Worm (Caenorhabditis elegans) whole organism, L4 larva: ENCODE data around the gene F13B6.1.

Experiments used
- D1046.2 ChIP-seq: fragments of 200-800 bp; sonication (Bioruptor generic); IDR thresholded peaks from 2 replicates; pipeline ENCODE4 v1.3.6; 2022; ENCODE audit warnings: missing genetic modification characterization, missing compliant biosample characterization
- F10B5.3 ChIP-seq: sonication (generic microtip); optimal IDR thresholded peaks from 2 replicates; lab custom pipeline; 2016; ENCODE audit warnings: mild to moderate bottlenecking, missing genetic modification characterization, missing compliant biosample characterization
- F44E2.7 ChIP-seq: fragments of 200-800 bp; sonication (Bioruptor generic); IDR thresholded peaks from 2 replicates; pipeline ENCODE4 v2.1.2; 2022; ENCODE audit warnings: missing genetic modification characterization, missing compliant biosample characterization
- R02D3.7 ChIP-seq: fragments of 150-350 bp; sonication (generic microtip); optimal IDR thresholded peaks from 3 replicates; lab custom pipeline; 2014; ENCODE audit warnings: missing biosample characterization, missing genetic modification characterization
- Y5F2A.4 ChIP-seq: fragments of 200-800 bp; sonication (Bioruptor generic); optimal IDR thresholded peaks from 2 replicates; lab custom pipeline; 2018; ENCODE audit warnings: mild to moderate bottlenecking, missing genetic modification characterization, missing compliant biosample characterization
- Y75B8A.6 ChIP-seq: fragments of 200-800 bp; sonication (Bioruptor generic); IDR thresholded peaks from 2 replicates; pipeline ENCODE4 v1.3.6; 2022; ENCODE audit warnings: missing genetic modification reagents, missing genetic modification characterization, missing compliant biosample characterization
- aly-2 ChIP-seq: sonication (generic microtip); optimal IDR thresholded peaks from 2 replicates; lab custom pipeline; 2018; ENCODE audit warnings: missing biosample characterization, missing genetic modification characterization
- ceh-20 ChIP-seq: fragments of 200-800 bp; sonication (Bioruptor generic); IDR thresholded peaks from 2 replicates; pipeline ENCODE4 v1.3.6; 2022; ENCODE audit warnings: missing genetic modification reagents, missing genetic modification characterization, missing compliant biosample characterization
- ceh-44 ChIP-seq: fragments of 200-800 bp; sonication (Bioruptor generic); IDR thresholded peaks from 2 replicates; pipeline ENCODE4 v1.3.6; 2022; ENCODE audit warnings: missing genetic modification reagents, missing genetic modification characterization, missing compliant biosample characterization
- ceh-82 ChIP-seq: sonication (generic microtip); optimal IDR thresholded peaks from 2 replicates; lab custom pipeline; 2017; ENCODE audit warnings: missing biosample characterization, missing genetic modification characterization
- ces-1 ChIP-seq: fragments of 150-350 bp; sonication (generic microtip); optimal IDR thresholded peaks from 4 replicates; lab custom pipeline; 2014; ENCODE audit warnings: missing biosample characterization, missing genetic modification reagents, missing genetic modification characterization
- ctbp-1 ChIP-seq: fragments of 200-800 bp; sonication (Bioruptor generic); IDR thresholded peaks from 2 replicates; pipeline ENCODE4 v1.3.6; 2022; ENCODE audit warnings: missing genetic modification reagents, missing genetic modification characterization, missing compliant biosample characterization
- daf-12 ChIP-seq: fragments of 150-350 bp; optimal IDR thresholded peaks from 2 replicates; lab custom pipeline; 2014; ENCODE audit warnings: missing biosample characterization, missing genetic modification reagents, missing genetic modification characterization
- daf-8 ChIP-seq: fragments of 200-800 bp; sonication (Bioruptor generic); IDR thresholded peaks from 2 replicates; pipeline ENCODE4 v1.3.6; 2022; ENCODE audit warnings: missing genetic modification characterization, missing compliant biosample characterization
- dmd-6 ChIP-seq: fragments of 200-800 bp; sonication (Bioruptor generic); IDR thresholded peaks from 2 replicates; pipeline ENCODE4 v1.3.6; 2022; ENCODE audit warnings: missing genetic modification reagents, missing genetic modification characterization, missing compliant biosample characterization
- dmd-8 ChIP-seq: fragments of 200-800 bp; sonication (Bioruptor generic); IDR thresholded peaks from 2 replicates; pipeline ENCODE4 v1.3.6; 2022; ENCODE audit warnings: missing genetic modification characterization, missing compliant biosample characterization
- dpl-1 ChIP-seq: fragments of 150-350 bp; optimal IDR thresholded peaks from 2 replicates; lab custom pipeline; 2014; ENCODE audit warnings: missing biosample characterization, missing genetic modification reagents, missing genetic modification characterization
- dve-1 ChIP-seq: sonication (generic microtip); optimal IDR thresholded peaks from 2 replicates; lab custom pipeline; 2017; ENCODE audit warnings: antibody characterized with exemption, mild to moderate bottlenecking, missing genetic modification characterization, missing compliant biosample characterization; ENCODE audit not compliant: insufficient read depth
- egl-27 ChIP-seq: sonication (generic microtip); optimal IDR thresholded peaks from 3 replicates; lab custom pipeline; 2017; ENCODE audit warnings: missing biosample characterization, missing genetic modification reagents, missing genetic modification characterization
- hlh-30 ChIP-seq: sonication (generic microtip); optimal IDR thresholded peaks from 2 replicates; lab custom pipeline; 2017; ENCODE audit warnings: antibody characterized with exemption, mild to moderate bottlenecking, missing genetic modification characterization, missing compliant biosample characterization; ENCODE audit not compliant: insufficient read depth
- hmg-1.1 ChIP-seq: fragments of 200-800 bp; sonication (Bioruptor generic); IDR thresholded peaks from 2 replicates; pipeline ENCODE4 v1.3.6; 2022; ENCODE audit warnings: missing genetic modification reagents, missing genetic modification characterization, missing compliant biosample characterization
- jun-1 ChIP-seq: fragments of 150-350 bp; optimal IDR thresholded peaks from 2 replicates; lab custom pipeline; 2014; ENCODE audit warnings: missing biosample characterization, missing genetic modification reagents, missing genetic modification characterization
- lim-7 ChIP-seq: fragments of 200-800 bp; sonication (Bioruptor generic); IDR thresholded peaks from 2 replicates; pipeline ENCODE4 v1.3.6; 2022; ENCODE audit warnings: missing genetic modification characterization, missing compliant biosample characterization
- lin-1 ChIP-seq: fragments of 200-800 bp; sonication (Bioruptor generic); IDR thresholded peaks from 2 replicates; pipeline ENCODE4 v1.3.6; 2022; ENCODE audit warnings: missing genetic modification reagents, missing genetic modification characterization, missing compliant biosample characterization
- lin-15B ChIP-seq: fragments of 150-350 bp; sonication (generic microtip); optimal IDR thresholded peaks from 3 replicates; lab custom pipeline; 2014; ENCODE audit warnings: missing biosample characterization, missing genetic modification characterization
- madf-5 ChIP-seq, 2 experiments: fragments of 200-800 bp; sonication (Bioruptor generic); IDR thresholded peaks; 2 replicates each; pipeline ENCODE4 v1.3.6; 2022; ENCODE audit warnings: missing compliant biosample characterization in 2 of 2, missing genetic modification characterization in 2 of 2
- mdt-29 ChIP-seq: fragments of 200-800 bp; sonication (Bioruptor generic); IDR thresholded peaks from 2 replicates; pipeline ENCODE4 v1.3.6; 2022; ENCODE audit warnings: missing genetic modification reagents, missing genetic modification characterization, missing compliant biosample characterization
- mes-2 ChIP-seq: sonication (generic microtip); optimal IDR thresholded peaks from 2 replicates; lab custom pipeline; 2016; ENCODE audit warnings: missing genotype, mild to moderate bottlenecking, missing genetic modification characterization, missing compliant biosample characterization; ENCODE audit not compliant: poor library complexity, severe bottlenecking
- mxl-2 ChIP-seq: fragments of 200-800 bp; sonication (Bioruptor generic); conservative IDR thresholded peaks from 2 replicates; pipeline ENCODE4 v1.3.6; 2022; ENCODE audit warnings: missing genetic modification reagents, missing genetic modification characterization, missing compliant biosample characterization
- nhr-10 ChIP-seq: fragments of 150-350 bp; optimal IDR thresholded peaks from 2 replicates; lab custom pipeline; 2014; ENCODE audit warnings: missing biosample characterization, missing genetic modification characterization
- nhr-102 ChIP-seq: sonication (generic microtip); optimal IDR thresholded peaks from 2 replicates; lab custom pipeline; 2016; ENCODE audit warnings: mild to moderate bottlenecking, missing genetic modification characterization, moderate library complexity, missing compliant biosample characterization
- nhr-25 ChIP-seq: sonication (generic microtip); optimal IDR thresholded peaks from 2 replicates; lab custom pipeline; 2017; ENCODE audit warnings: missing genetic modification characterization, mild to moderate bottlenecking, missing compliant biosample characterization, antibody characterized with exemption, moderate library complexity, borderline replicate concordance; ENCODE audit not compliant: insufficient read depth
- nhr-41 ChIP-seq: fragments of 200-800 bp; sonication (Bioruptor generic); IDR thresholded peaks from 2 replicates; pipeline ENCODE4 v1.3.6; 2022; ENCODE audit warnings: missing genetic modification reagents, missing genetic modification characterization, missing compliant biosample characterization
- nhr-42 ChIP-seq: fragments of 200-800 bp; sonication (Bioruptor generic); IDR thresholded peaks from 2 replicates; pipeline ENCODE4 v1.3.6; 2022; ENCODE audit warnings: missing genetic modification characterization, missing compliant biosample characterization
- nhr-48 ChIP-seq: sonication (generic microtip); optimal IDR thresholded peaks from 2 replicates; lab custom pipeline; 2016; ENCODE audit warnings: mild to moderate bottlenecking, missing genetic modification characterization, missing compliant biosample characterization
- nhr-76 ChIP-seq: fragments of 150-350 bp; optimal IDR thresholded peaks from 2 replicates; lab custom pipeline; 2014; ENCODE audit warnings: missing biosample characterization, missing genetic modification characterization
- pha-4 ChIP-seq, 2 experiments: fragments of 150-350 bp in 1 of 2; fragments of 200-800 bp in 1 of 2; sonication (Bioruptor generic) in 1 of 2; IDR thresholded peaks in 1 of 2; optimal IDR thresholded peaks in 1 of 2; 2 replicates each; pipeline versions ENCODE4 v1.3.6 to Lab custom; 2014 to 2022; ENCODE audit warnings: missing genetic modification characterization in 2 of 2, missing genetic modification reagents in 2 of 2, missing biosample characterization in 1 of 2, missing compliant biosample characterization in 1 of 2
- php-3 ChIP-seq: fragments of 200-800 bp; sonication (Bioruptor generic); IDR thresholded peaks from 2 replicates; pipeline ENCODE4 v1.3.6; 2022; ENCODE audit warnings: missing genetic modification reagents, missing genetic modification characterization, missing compliant biosample characterization
- set-16 ChIP-seq: fragments of 200-800 bp; sonication (Bioruptor generic); IDR thresholded peaks from 2 replicates; pipeline ENCODE4 v1.3.6; 2022; ENCODE audit warnings: missing genetic modification reagents, missing genetic modification characterization, missing compliant biosample characterization
- snpc-4 ChIP-seq: fragments of 150-350 bp; optimal IDR thresholded peaks from 2 replicates; lab custom pipeline; 2014; ENCODE audit warnings: missing biosample characterization, missing genetic modification characterization
- unc-39 ChIP-seq: sonication (generic microtip); optimal IDR thresholded peaks from 2 replicates; lab custom pipeline; 2017; ENCODE audit warnings: missing biosample characterization, missing genetic modification characterization
- unc-62 ChIP-seq, 3 experiments: fragments of 150-350 bp in 1 of 3; sonication (generic microtip); optimal IDR thresholded peaks in 2 of 3; peaks in 1 of 3; 1 replicate in 1 of 3; 2 replicates in 2 of 3; lab custom pipeline; 2014 to 2017; ENCODE audit warnings: missing biosample characterization in 3 of 3, missing genetic modification characterization in 3 of 3, missing genetic modification reagents in 3 of 3, missing genotype in 1 of 3
- vab-7 ChIP-seq: fragments of 200-800 bp; sonication (Bioruptor generic); IDR thresholded peaks from 2 replicates; pipeline ENCODE4 v1.3.6; 2022; ENCODE audit warnings: missing genetic modification reagents, missing genetic modification characterization, missing compliant biosample characterization
- zag-1 ChIP-seq: fragments of 150-350 bp; optimal IDR thresholded peaks from 2 replicates; lab custom pipeline; 2014; ENCODE audit warnings: missing biosample characterization, missing genetic modification characterization
- ztf-7 ChIP-seq: fragments of 150-350 bp; optimal IDR thresholded peaks from 2 replicates; lab custom pipeline; 2014; ENCODE audit warnings: missing biosample characterization, missing genetic modification characterization

F13B6.1 gene

ce11 chrIV:7486201-7486947, 30.0 kb downstream of the F13B6.1 start, which contains the start of the genes his-61 and his-62 (continued):
- peak; percentile 42 for TF ChIP-seq dpl-1
- peak; percentile 86 for TF ChIP-seq nhr-102 (tag; lab: Kevin White, UChicago)
- TF ChIP-seq zag-1: no peak
- TF ChIP-seq set-16 (GFP tag; lab: Robert Waterston, UW): peak; percentile 27; the same call in 1 of the 2 replicates
- no peak for TF ChIP-seq ctbp-1 (GFP tag; lab: Robert Waterston, UW)
- peak in 1 of 2 experiments; percentile 87 for TF ChIP-seq unc-62 (GFP tag; optimal IDR thresholded peaks at IDR 0.05 in 1 of 2; lab: Kevin White, UChicago)
- TF ChIP-seq unc-62 (tag; optimal IDR thresholded peaks at IDR 0.05; lab: Kevin White, UChicago): no peak
- TF ChIP-seq F44E2.7 (GFP tag; lab: Robert Waterston, UW): no peak; the same call in 1 of the 2 replicates
- no peak for TF ChIP-seq jun-1
- peak; percentile 79; the same call in 1 of the 2 replicates for TF ChIP-seq nhr-42 (GFP tag; lab: Robert Waterston, UW)
- TF ChIP-seq hmg-1.1 (GFP tag; lab: Robert Waterston, UW): peak; percentile 48; the same call in 1 of the 2 replicates
- peak; percentile 68; the same call in 1 of the 2 replicates for TF ChIP-seq dmd-8 (GFP tag; lab: Robert Waterston, UW)
- TF ChIP-seq nhr-25 (tag; lab: Kevin White, UChicago): peak; percentile 8
- TF ChIP-seq Y75B8A.6: no peak
- TF ChIP-seq egl-27: no peak
- no peak for TF ChIP-seq unc-39
- TF ChIP-seq R02D3.7 (tag; lab: Kevin White, UChicago): no peak
- no peak for TF ChIP-seq aly-2 (tag; lab: Kevin White, UChicago)
- TF ChIP-seq lin-1: peak; percentile 45; the same call in 1 of the 2 replicates
- TF ChIP-seq lin-15B (tag; lab: Kevin White, UChicago): no peak
- TF ChIP-seq, all 104 proteins: peak for 44

- TF ChIP-seq ztf-7 (tag; lab: Kevin White, UChicago) (no peak), nhr-102 (tag; lab: Kevin White, UChicago) (peak; percentile 80), mxl-2 (no peak), nhr-41 (GFP tag; lab: Robert Waterston, UW) (no peak), mdt-29 (peak; percentile 26; the same call in 1 of the 2 replicates), dmd-6 (GFP tag; lab: Robert Waterston, UW) (no peak), madf-5 (GFP tag; IDR thresholded peaks at IDR 0.05; lab: Robert Waterston, UW) (no peak), D1046.2 (GFP tag; lab: Robert Waterston, UW) (0 out of 2 replicates have a peak, but pooled peaks have one; percentile 31), mes-2 (tag; lab: Kevin White, UChicago) (peak; percentile 80), nhr-10 (tag; lab: Kevin White, UChicago) (no peak), ceh-20 (GFP tag; lab: Robert Waterston, UW) (no peak; the same call in 1 of the 2 replicates), snpc-4 (tag; lab: Kevin White, UChicago) (no peak), ceh-44 (GFP tag; lab: Robert Waterston, UW) (no peak), daf-12 (no peak), daf-8 (GFP tag; lab: Robert Waterston, UW) (no peak), lim-7 (peak; percentile 85), hlh-30 (tag; lab: Kevin White, UChicago) (no peak), dmd-8 (GFP tag; lab: Robert Waterston, UW) (peak; percentile 84), nhr-48 (tag; lab: Kevin White, UChicago) (peak; percentile 82), ceh-82 (no peak), F10B5.3 (tag; lab: Kevin White, UChicago) (no peak), nhr-76 (tag; lab: Kevin White, UChicago) (no peak), Y5F2A.4 (GFP tag; lab: Kevin White, UChicago) (no peak), php-3 (GFP tag; lab: Robert Waterston, UW) (peak; percentile 59; the same call in 1 of the 2 replicates), ces-1 (GFP tag; lab: Kevin White, UChicago) (no peak), vab-7 (GFP tag; lab: Robert Waterston, UW) (peak; percentile 64), pha-4 (GFP tag; IDR thresholded peaks at IDR 0.05; lab: Robert Waterston, UW) (peak; percentile 21), pha-4 (tag; optimal IDR thresholded peaks at IDR 0.05; lab: Kevin White, UChicago) (no peak), dve-1 (peak; percentile 98)
Observed at ce11 chrIV:7487554-7488456, 31.5 kb downstream of the F13B6.1 start, which contains the start of the genes his-60 and his-59. Gene his-60, minus strand, starts transcription at chrIV:7487992. Gene his-59, plus strand, starts transcription at chrIV:7488249.
